Fruit fly (Drosophila melanogaster) whole organism, embryonic: Measurements from ENCODE around the gene CG2772.

Experiments used
- CG11456 ChIP-seq: fragments of 200-800 bp; sonication (Bioruptor generic); IDR thresholded peaks from 3 replicates; pipeline ENCODE4 v1.3.6; 2022; ENCODE audit warnings: missing biosample characterization, missing genetic modification characterization
- CG12155 ChIP-seq: fragments of 200-800 bp; sonication (Bioruptor generic); optimal IDR thresholded peaks from 3 replicates; lab custom pipeline; 2016; ENCODE audit warnings: missing biosample characterization, missing genetic modification characterization
- CG1233 ChIP-seq: fragments of 200-800 bp; sonication (Bioruptor generic); optimal IDR thresholded peaks from 4 replicates; lab custom pipeline; 2018; ENCODE audit warnings: missing biosample characterization, mild to moderate bottlenecking, missing genetic modification characterization
- CG14710 ChIP-seq: fragments of 200-800 bp; sonication (Bioruptor generic); optimal IDR thresholded peaks from 3 replicates; lab custom pipeline; 2019; ENCODE audit warnings: missing biosample characterization, mild to moderate bottlenecking, missing genetic modification characterization, moderate library complexity
- CG14965 ChIP-seq: fragments of 200-800 bp; sonication (Bioruptor generic); optimal IDR thresholded peaks from 2 replicates; lab custom pipeline; 2016; ENCODE audit warnings: missing biosample characterization, missing genetic modification characterization, borderline replicate concordance
- CG15479 ChIP-seq: fragments of 200-800 bp; sonication (Bioruptor generic); optimal IDR thresholded peaks from 3 replicates; lab custom pipeline; 2019; ENCODE audit warnings: missing biosample characterization, mild to moderate bottlenecking, missing genetic modification characterization, moderate library complexity
- CG16815 ChIP-seq: fragments of 200-800 bp; sonication (Bioruptor generic); optimal IDR thresholded peaks from 3 replicates; lab custom pipeline; 2017; ENCODE audit warnings: missing biosample characterization, mild to moderate bottlenecking, missing genetic modification characterization
- CG2129 ChIP-seq: fragments of 200-800 bp; sonication (Bioruptor generic); IDR thresholded peaks from 2 replicates; pipeline ENCODE4 v1.3.6; 2022; ENCODE audit warnings: missing biosample characterization, missing genetic modification characterization; ENCODE audit not compliant: partially characterized antibody
- CG32772 ChIP-seq: fragments of 200-800 bp; sonication (Bioruptor generic); IDR thresholded peaks from 2 replicates; pipeline ENCODE4 v1.3.6; 2022; ENCODE audit warnings: missing biosample characterization, missing genetic modification characterization
- CG42726 ChIP-seq: fragments of 200-800 bp; sonication (Bioruptor generic); IDR thresholded peaks from 2 replicates; pipeline ENCODE4 v1.3.6; 2022; ENCODE audit warnings: missing biosample characterization, missing genetic modification characterization; ENCODE audit not compliant: partially characterized antibody
- CG5953 ChIP-seq: fragments of 200-800 bp; sonication (Bioruptor generic); IDR thresholded peaks from 2 replicates; pipeline ENCODE4 v1.3.6; 2022; ENCODE audit warnings: missing biosample characterization, missing genetic modification characterization
- CG6683 ChIP-seq: fragments of 200-800 bp; sonication (Bioruptor generic); optimal IDR thresholded peaks from 2 replicates; lab custom pipeline; 2017; ENCODE audit warnings: missing biosample characterization, mild to moderate bottlenecking, missing genetic modification characterization, missing genetic modification reagents
- CG7786 ChIP-seq: fragments of 200-800 bp; sonication (Bioruptor generic); optimal IDR thresholded peaks from 2 replicates; lab custom pipeline; 2016; ENCODE audit warnings: missing biosample characterization, missing genetic modification characterization
- CG7839 ChIP-seq: fragments of 200-800 bp; sonication (Bioruptor generic); optimal IDR thresholded peaks from 3 replicates; lab custom pipeline; 2018; ENCODE audit warnings: missing biosample characterization, mild to moderate bottlenecking, missing genetic modification characterization, moderate library complexity
- CG7987 ChIP-seq: fragments of 200-800 bp; sonication (Bioruptor generic); optimal IDR thresholded peaks from 2 replicates; lab custom pipeline; 2018; ENCODE audit warnings: missing biosample characterization, mild to moderate bottlenecking, missing genetic modification characterization, moderate library complexity
- CG9609 ChIP-seq: fragments of 200-800 bp; sonication (Bioruptor generic); optimal IDR thresholded peaks from 3 replicates; lab custom pipeline; 2016; ENCODE audit warnings: missing biosample characterization, missing genetic modification characterization
- CG9876 ChIP-seq: fragments of 200-800 bp; sonication (Bioruptor generic); optimal IDR thresholded peaks from 2 replicates; lab custom pipeline; 2016; ENCODE audit warnings: missing biosample characterization, missing genetic modification characterization
- CoRest ChIP-seq: fragments of 200-800 bp; sonication (Bioruptor generic); optimal IDR thresholded peaks from 3 replicates; lab custom pipeline; 2018; ENCODE audit warnings: missing biosample characterization, mild to moderate bottlenecking, missing genetic modification characterization, moderate library complexity
- D19B ChIP-seq: fragments of 200-800 bp; sonication (Bioruptor generic); optimal IDR thresholded peaks from 2 replicates; lab custom pipeline; 2017; ENCODE audit warnings: missing biosample characterization, mild to moderate bottlenecking, missing genetic modification characterization
- E2f2 ChIP-seq: fragments of 200-800 bp; sonication (Bioruptor generic); IDR thresholded peaks from 2 replicates; pipeline ENCODE4 v1.3.6; 2022; ENCODE audit warnings: missing biosample characterization, missing genetic modification characterization
- Eip74EF ChIP-seq, 2 experiments: fragments of 200-800 bp in 1 of 2; fragments of >200 bp in 1 of 2; sonication (Bioruptor generic) in 1 of 2; optimal IDR thresholded peaks; 2 replicates each; lab custom pipeline; 2017 to 2019; ENCODE audit warnings: missing biosample characterization in 2 of 2, missing genetic modification characterization in 2 of 2, mild to moderate bottlenecking in 1 of 2, moderate library complexity in 1 of 2
- Ets65A ChIP-seq: fragments of 200-800 bp; sonication (Bioruptor generic); peaks from one replicate; lab custom pipeline; 2016; ENCODE audit warnings: missing biosample characterization, missing genetic modification characterization
- H2.0 ChIP-seq: fragments of 200-800 bp; sonication (Bioruptor generic); IDR thresholded peaks from 2 replicates; pipeline ENCODE4 v1.3.6; 2022; ENCODE audit warnings: missing biosample characterization, missing genetic modification characterization
- MTF-1 ChIP-seq: fragments of 200-800 bp; sonication (Bioruptor generic); optimal IDR thresholded peaks from 2 replicates; lab custom pipeline; 2018; ENCODE audit warnings: missing biosample characterization, mild to moderate bottlenecking, missing genetic modification characterization, borderline replicate concordance
- Med ChIP-seq: fragments of 200-800 bp; sonication (Bioruptor generic); peaks from one replicate; lab custom pipeline; 2016; ENCODE audit warnings: missing biosample characterization, missing genetic modification characterization, mild to moderate bottlenecking, inconsistent platforms, moderate library complexity
- Myb ChIP-seq: fragments of 200-800 bp; sonication (Bioruptor generic); optimal IDR thresholded peaks from 2 replicates; lab custom pipeline; 2016; ENCODE audit warnings: missing biosample characterization, missing genetic modification characterization
- Sin3A ChIP-seq: fragments of >200 bp; optimal IDR thresholded peaks from 2 replicates; lab custom pipeline; 2018
- emc ChIP-seq: fragments of 200-800 bp; sonication (Bioruptor generic); optimal IDR thresholded peaks from 2 replicates; lab custom pipeline; 2016; ENCODE audit warnings: missing biosample characterization, missing genetic modification characterization
- eve ChIP-seq, 2 experiments: fragments of >200 bp; optimal IDR thresholded peaks; 2 replicates each; lab custom pipeline; 2017; ENCODE audit warnings: missing biosample characterization in 2 of 2, missing genetic modification characterization in 2 of 2
- ewg ChIP-seq: fragments of 200-800 bp; sonication (Bioruptor generic); optimal IDR thresholded peaks from 3 replicates; lab custom pipeline; 2017; ENCODE audit warnings: mild to moderate bottlenecking, missing biosample characterization, missing genetic modification reagents, missing genetic modification characterization
- gce ChIP-seq: fragments of 200-800 bp; sonication (Bioruptor generic); IDR thresholded peaks from 3 replicates; pipeline ENCODE4 v1.3.6; 2022; ENCODE audit warnings: missing biosample characterization, missing genetic modification characterization
- gcm ChIP-seq: fragments of 200-800 bp; sonication (Bioruptor generic); optimal IDR thresholded peaks from 2 replicates; lab custom pipeline; 2019; ENCODE audit warnings: missing biosample characterization, mild to moderate bottlenecking, missing genetic modification characterization, moderate library complexity
- gfzf ChIP-seq: fragments of 200-800 bp; sonication (Bioruptor generic); optimal IDR thresholded peaks from 2 replicates; lab custom pipeline; 2016; ENCODE audit warnings: missing biosample characterization, mild to moderate bottlenecking, missing genetic modification characterization, moderate library complexity
- grau ChIP-seq: fragments of 200-800 bp; optimal IDR thresholded peaks from 3 replicates; lab custom pipeline; 2019; ENCODE audit warnings: missing biosample characterization, mild to moderate bottlenecking, missing genetic modification characterization, moderate library complexity
- insv ChIP-seq, 2 experiments: fragments of 200-800 bp; sonication (Bioruptor generic); optimal IDR thresholded peaks; 3 replicates each; lab custom pipeline; 2016 to 2018; ENCODE audit warnings: missing biosample characterization in 2 of 2, missing genetic modification characterization in 2 of 2
- jumu ChIP-seq: fragments of 200-800 bp; sonication (Bioruptor generic); optimal IDR thresholded peaks from 3 replicates; lab custom pipeline; 2016; ENCODE audit warnings: missing biosample characterization, missing genetic modification characterization
- kni ChIP-seq: fragments of 200-800 bp; sonication (Bioruptor generic); optimal IDR thresholded peaks from 3 replicates; lab custom pipeline; 2017; ENCODE audit warnings: mild to moderate bottlenecking, missing biosample characterization, missing genetic modification reagents, missing genetic modification characterization
- pita ChIP-seq: fragments of 200-800 bp; sonication (Bioruptor generic); optimal IDR thresholded peaks from 2 replicates; lab custom pipeline; 2017; ENCODE audit warnings: missing biosample characterization, mild to moderate bottlenecking, missing genetic modification characterization
- prd ChIP-seq, 3 experiments: fragments of >200 bp in 2 of 3; fragments of 200-800 bp in 1 of 3; sonication (Bioruptor generic) in 1 of 3; optimal IDR thresholded peaks in 2 of 3; IDR thresholded peaks in 1 of 3; 2 replicates in 2 of 3; 3 replicates in 1 of 3; pipeline versions ENCODE4 v1.3.6 to Lab custom; 2017 to 2022; ENCODE audit warnings: missing biosample characterization in 1 of 3, missing genetic modification characterization in 1 of 3
- pros ChIP-seq: fragments of 200-800 bp; sonication (Bioruptor generic); optimal IDR thresholded peaks from 3 replicates; lab custom pipeline; 2019; ENCODE audit warnings: missing biosample characterization, mild to moderate bottlenecking, missing genetic modification characterization, moderate library complexity
- rib ChIP-seq: fragments of 200-800 bp; sonication (Bioruptor generic); IDR thresholded peaks from 2 replicates; pipeline ENCODE4 v1.3.6; 2022; ENCODE audit warnings: missing biosample characterization, missing genetic modification characterization
- sens ChIP-seq: fragments of 200-800 bp; sonication (Bioruptor generic); peaks from one replicate; lab custom pipeline; 2016; ENCODE audit warnings: missing biosample characterization, missing genetic modification characterization
- sim ChIP-seq: fragments of 200-800 bp; sonication (Bioruptor generic); IDR thresholded peaks from 2 replicates; pipeline ENCODE4 v1.3.6; 2022; ENCODE audit warnings: missing biosample characterization, missing genetic modification characterization
- slou ChIP-seq: fragments of 200-800 bp; sonication (Bioruptor generic); optimal IDR thresholded peaks from 3 replicates; lab custom pipeline; 2016; ENCODE audit warnings: missing biosample characterization, missing genetic modification characterization
- tna ChIP-seq: fragments of 200-800 bp; sonication (Bioruptor generic); IDR thresholded peaks from 2 replicates; pipeline ENCODE4 v1.3.6; 2022; ENCODE audit warnings: missing biosample characterization, missing genetic modification characterization; ENCODE audit not compliant: partially characterized antibody
- trem ChIP-seq: fragments of 200-800 bp; optimal IDR thresholded peaks from 3 replicates; lab custom pipeline; 2019; ENCODE audit warnings: missing biosample characterization, mild to moderate bottlenecking, missing genetic modification characterization, moderate library complexity

Gene CG2772

dm6 chr2L:3465918-3466727 lies 20.3 kb downstream of the CG2772 start, which contains the start of the genes msl-2 and ND-PDSW (continued):
- no peak for TF ChIP-seq CG2129 (GFP tag; lab: Robert Waterston, UW)
- TF ChIP-seq pros: no peak
- TF ChIP-seq CG15479 (GFP tag; lab: Kevin White, UChicago): peak; percentile 5
- TF ChIP-seq grau (tag; lab: Kevin White, UChicago): no peak
- TF ChIP-seq emc (GFP tag; lab: Kevin White, UChicago): no peak
- TF ChIP-seq gfzf (GFP tag; lab: Kevin White, UChicago): peak; percentile 98
- no peak for TF ChIP-seq sim (GFP tag; lab: Robert Waterston, UW)
- TF ChIP-seq CG7786 (GFP tag; lab: Kevin White, UChicago): no peak
- no peak for TF ChIP-seq pita (GFP tag; lab: Kevin White, UChicago)
- TF ChIP-seq ewg (GFP tag; lab: Kevin White, UChicago): no peak
- no peak for TF ChIP-seq H2.0
- TF ChIP-seq eve (GFP tag; optimal IDR thresholded peaks at IDR 0.05; lab: Kevin White, UChicago): no peak
- 0 out of 2 replicates have a peak, but pooled peaks have one; percentile 8 for TF ChIP-seq E2f2
- TF ChIP-seq CG9876 (GFP tag; lab: Kevin White, UChicago): no peak
- no peak for TF ChIP-seq D19B (GFP tag; lab: Kevin White, UChicago)
- no peak for TF ChIP-seq prd (optimal IDR thresholded peaks at IDR 0.05; lab: Kevin White, UChicago)
- no peak for TF ChIP-seq prd (GFP tag; IDR thresholded peaks at IDR 0.05; lab: Robert Waterston, UW)
- no peak for TF ChIP-seq CoRest (tag; lab: Kevin White, UChicago)
- TF ChIP-seq Sin3A (lab: Kevin White, UChicago): peak; percentile 74
- peak; percentile 33 for TF ChIP-seq Myb
- TF ChIP-seq, all 482 proteins: peak for 66

- TF ChIP-seq CG16815 (GFP tag; lab: Kevin White, UChicago): no peak
- no peak for TF ChIP-seq CG1233 (GFP tag; lab: Kevin White, UChicago)
- TF ChIP-seq sens (GFP tag; lab: Kevin White, UChicago): peak; percentile 59
- TF ChIP-seq rib (GFP tag; lab: Robert Waterston, UW): no peak
- TF ChIP-seq Ets65A: peak; percentile 73
- TF ChIP-seq MTF-1 (GFP tag; lab: Kevin White, UChicago): no peak
- TF ChIP-seq Med (GFP tag; lab: Kevin White, UChicago): peak; percentile 59
- no peak for TF ChIP-seq gcm (GFP tag; lab: Kevin White, UChicago)
- no peak for TF ChIP-seq insv (GFP tag; optimal IDR thresholded peaks at IDR 0.05; lab: Kevin White, UChicago)
- TF ChIP-seq CG32772 (GFP tag; lab: Robert Waterston, UW): no peak
Observed at dm6 chr2L:3466846-3467245, 21.1 kb downstream of the CG2772 start.

- TF ChIP-seq pita (GFP tag; lab: Kevin White, UChicago): peak; percentile 69
- TF ChIP-seq slou (GFP tag; lab: Kevin White, UChicago): no peak
- no peak for TF ChIP-seq CG11456 (GFP tag; lab: Robert Waterston, UW)
- no peak for TF ChIP-seq CG9609 (GFP tag; lab: Kevin White, UChicago)
- TF ChIP-seq CG7987 (GFP tag; lab: Kevin White, UChicago): no peak
- TF ChIP-seq kni (GFP tag; lab: Kevin White, UChicago): no peak
- peak; percentile 68 for TF ChIP-seq CG14710 (tag; lab: Kevin White, UChicago)
- no peak for TF ChIP-seq CG5953 (GFP tag; lab: Robert Waterston, UW)
- TF ChIP-seq jumu (GFP tag; lab: Kevin White, UChicago): no peak
- TF ChIP-seq CG14965 (GFP tag; lab: Kevin White, UChicago): no peak
- TF ChIP-seq CG6683 (GFP tag; lab: Kevin White, UChicago): no peak
- peak; percentile 89 for TF ChIP-seq CG42726
- no peak for TF ChIP-seq CG12155
- no peak for TF ChIP-seq Eip74EF (GFP tag; optimal IDR thresholded peaks at IDR 0.05; lab: Kevin White, UChicago)
- no peak for TF ChIP-seq gce (GFP tag; lab: Robert Waterston, UW)
- peak; percentile 83 for TF ChIP-seq trem (tag; lab: Kevin White, UChicago)
- TF ChIP-seq CG7839 (tag; lab: Kevin White, UChicago): no peak
- TF ChIP-seq tna (GFP tag; lab: Robert Waterston, UW): peak; percentile 73
Observed at dm6 chr2L:3469869-3470268, 24.1 kb downstream of the CG2772 start, which contains the start of the genes Pif1 and CG31776. TSS of gene Pif1 (minus strand) at chr2L:3470004. TSS of gene CG31776 (plus strand) at chr2L:3470182.
